Fruit fly (Drosophila melanogaster): ENCODE data around the gene PTPMT1.
A peak's percentile ranks its signal among the peaks of the same experiment; 100 is the strongest.

Gene PTPMT1

DNA sequence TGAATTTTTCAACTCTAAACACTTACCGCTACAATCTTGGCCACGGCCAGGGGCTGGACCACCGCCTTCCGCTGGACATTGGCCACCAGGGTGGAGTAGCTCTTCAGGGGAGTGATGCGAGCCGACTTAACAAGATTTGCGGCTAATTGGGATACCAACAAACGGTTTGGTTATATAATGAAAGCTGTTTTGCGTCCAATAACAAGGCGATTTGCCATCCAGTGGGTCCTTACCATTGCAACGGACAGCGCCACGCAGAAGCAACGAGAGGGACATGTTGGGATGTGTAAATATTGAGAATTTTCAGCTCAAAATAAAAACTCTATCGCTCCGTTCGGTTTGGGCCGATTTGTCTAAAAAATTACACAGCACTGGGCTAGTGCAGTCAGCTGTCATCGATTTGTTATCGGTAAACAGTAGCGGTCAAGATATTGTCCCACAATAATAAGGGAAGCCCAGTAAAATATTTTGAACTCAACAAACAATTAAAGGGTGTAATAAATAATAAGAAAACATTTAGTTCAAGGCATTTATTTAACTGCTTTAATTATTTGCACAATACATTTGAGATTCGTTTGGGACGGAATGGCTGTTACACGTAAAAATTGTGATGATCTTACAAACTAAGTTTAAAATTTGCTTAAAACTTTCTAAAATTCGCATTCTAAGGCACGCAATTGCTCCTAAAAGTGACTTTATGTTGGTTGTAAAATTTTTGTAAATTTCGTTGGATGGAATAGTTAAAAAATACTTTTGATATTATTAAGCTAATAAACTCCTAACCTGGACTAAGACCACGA, 2.3 kb downstream of the PTPMT1 start, which contains the start of gene SdhD (continued):
- TF ChIP-seq Sox15 (GFP tag; optimal IDR thresholded peaks at IDR 0.05) = no peak
- TF ChIP-seq Hr38 (GFP tag; optimal IDR thresholded peaks at IDR 0.05) = no peak
- TF ChIP-seq OdsH (GFP tag; optimal IDR thresholded peaks at IDR 0.05) = no peak
- peak; percentile 37 for TF ChIP-seq esn (GFP tag; optimal IDR thresholded peaks at IDR 0.05)
- peak; percentile 23 for TF ChIP-seq achi (GFP tag; optimal IDR thresholded peaks at IDR 0.05)
- no peak for TF ChIP-seq CG6276 (GFP tag; optimal IDR thresholded peaks at IDR 0.05)
- no peak for TF ChIP-seq CG6854 (GFP tag; optimal IDR thresholded peaks at IDR 0.05)
- TF ChIP-seq lz (GFP tag; optimal IDR thresholded peaks at IDR 0.05) = peak; percentile 24
- TF ChIP-seq CG6808 (GFP tag; optimal IDR thresholded peaks at IDR 0.05) = no peak
- no peak for TF ChIP-seq Ets96B (tag; optimal IDR thresholded peaks at IDR 0.05)
- no peak for TF ChIP-seq salr (GFP tag; optimal IDR thresholded peaks at IDR 0.05)
- TF ChIP-seq CG10631 (GFP tag; optimal IDR thresholded peaks at IDR 0.05) = no peak
- no peak for TF ChIP-seq CG16779 (tag; optimal IDR thresholded peaks at IDR 0.05)
- TF ChIP-seq net (GFP tag; optimal IDR thresholded peaks at IDR 0.05) = no peak
- TF ChIP-seq acj6 (GFP tag; optimal IDR thresholded peaks at IDR 0.05) = no peak
- TF ChIP-seq CG15336 (GFP tag; IDR thresholded peaks at IDR 0.05) = no peak; the same call in 1 of the 2 replicates

DNA sequence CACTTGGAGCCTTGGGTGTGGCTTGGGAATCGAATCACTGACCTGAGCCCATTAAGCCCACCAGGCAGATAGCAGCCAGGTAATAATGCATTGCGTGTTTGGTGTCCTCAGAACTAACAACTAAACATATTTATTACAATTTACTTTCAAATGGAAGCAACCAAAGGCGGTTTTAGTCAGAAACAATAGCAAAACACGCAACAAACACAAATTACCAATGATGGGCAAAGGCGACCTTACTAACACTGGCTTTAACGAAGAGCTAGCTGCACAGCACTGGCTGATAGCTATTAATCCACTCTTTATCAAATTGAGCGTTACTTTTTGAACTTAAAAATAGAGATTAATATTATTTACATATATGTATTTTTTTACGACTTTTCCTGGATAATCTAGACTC, 4.9 kb downstream of the PTPMT1 start, which contains the start of gene udt:
udt (minus strand) TSS at position 249 of the 400 bp plus-strand sequence.
- TF ChIP-seq CG6163 (GFP tag; IDR thresholded peaks at IDR 0.05) (peak; percentile 24; the same call in 2 of the 3 replicates), CG10631 (GFP tag; optimal IDR thresholded peaks at IDR 0.05) (no peak), salr (GFP tag; optimal IDR thresholded peaks at IDR 0.05) (no peak), svp (GFP tag) (peak; percentile 33), CG3919 (GFP tag; optimal IDR thresholded peaks at IDR 0.05) (peak; percentile 17), vri (GFP tag; optimal IDR thresholded peaks at IDR 0.05) (peak; percentile 18), achi (GFP tag; optimal IDR thresholded peaks at IDR 0.05) (no peak)

- TF ChIP-seq CG11762 (GFP tag; optimal IDR thresholded peaks at IDR 0.05; ENCODE audit: insufficient read depth) = no peak
- peak; percentile 12; the same call in 1 of the 2 replicates for TF ChIP-seq Gug (GFP tag; IDR thresholded peaks at IDR 0.05)
- TF ChIP-seq CG6163 (GFP tag; IDR thresholded peaks at IDR 0.05) = peak; percentile 44
- TF ChIP-seq CG8319 (GFP tag; optimal IDR thresholded peaks at IDR 0.05) = no peak
- TF ChIP-seq ss (GFP tag; optimal IDR thresholded peaks at IDR 0.05) = peak; percentile 81 to 82
- no peak for TF ChIP-seq Ets21C (GFP tag; optimal IDR thresholded peaks at IDR 0.05)
- peak; percentile 9 for TF ChIP-seq CG3919 (GFP tag; optimal IDR thresholded peaks at IDR 0.05)
- TF ChIP-seq CG10631 (GFP tag; optimal IDR thresholded peaks at IDR 0.05) = peak; percentile 28
- TF ChIP-seq CG11294 (GFP tag; IDR thresholded peaks at IDR 0.05) = no peak
- TF ChIP-seq CG34406 (GFP tag; optimal IDR thresholded peaks at IDR 0.05) = peak; percentile 33
- peak; percentile 51 for TF ChIP-seq spab (GFP tag; optimal IDR thresholded peaks at IDR 0.05)
- TF ChIP-seq CG3032 (tag; optimal IDR thresholded peaks at IDR 0.05) = peak; percentile 62
- TF ChIP-seq Eip78C (GFP tag) = peak; percentile 87
- peak; percentile 22 for TF ChIP-seq Smox (GFP tag; optimal IDR thresholded peaks at IDR 0.05)
- TF ChIP-seq Met (GFP tag; optimal IDR thresholded peaks at IDR 0.05) = peak; percentile 20
- peak; percentile 31 for TF ChIP-seq Hr4 (GFP tag; optimal IDR thresholded peaks at IDR 0.05)
- TF ChIP-seq CG16779 (tag; optimal IDR thresholded peaks at IDR 0.05) = peak; percentile 69
- no peak for TF ChIP-seq Blimp-1 (GFP tag; optimal IDR thresholded peaks at IDR 0.05)
- peak; percentile 32 for TF ChIP-seq CG6792 (GFP tag; optimal IDR thresholded peaks at IDR 0.05)
- no peak for TF ChIP-seq Eip93F (GFP tag; optimal IDR thresholded peaks at IDR 0.05)
- TF ChIP-seq achi (GFP tag; optimal IDR thresholded peaks at IDR 0.05) = peak; percentile 1
- TF ChIP-seq fkh (GFP tag; optimal IDR thresholded peaks at IDR 0.05) = no peak
- TF ChIP-seq pdm3 (GFP tag; optimal IDR thresholded peaks at IDR 0.05) = no peak
- peak; percentile 2 for TF ChIP-seq OdsH (GFP tag; optimal IDR thresholded peaks at IDR 0.05)
- peak; percentile 43 for TF ChIP-seq dsx (GFP tag; optimal IDR thresholded peaks at IDR 0.05; ENCODE audit: poor library complexity, severe bottlenecking)
- TF ChIP-seq Sox15 (GFP tag; optimal IDR thresholded peaks at IDR 0.05) = no peak
- TF ChIP-seq CG32006 (GFP tag; optimal IDR thresholded peaks at IDR 0.05) = peak; percentile 54
- TF ChIP-seq CG6276 (GFP tag; optimal IDR thresholded peaks at IDR 0.05) = peak; percentile 71
- peak; percentile 51; the same call in 2 of the 3 replicates for TF ChIP-seq eg (GFP tag; IDR thresholded peaks at IDR 0.05)
- peak; percentile 44; the same call in 1 of the 3 replicates for TF ChIP-seq CG8119 (GFP tag; IDR thresholded peaks at IDR 0.05)
- peak; percentile 54 for TF ChIP-seq Ets96B (tag; optimal IDR thresholded peaks at IDR 0.05)
- peak; percentile 29 for TF ChIP-seq Sox14 (GFP tag; optimal IDR thresholded peaks at IDR 0.05)
- peak; percentile 76 for TF ChIP-seq CG6808 (GFP tag; optimal IDR thresholded peaks at IDR 0.05)
- no peak for TF ChIP-seq CG6854 (GFP tag; optimal IDR thresholded peaks at IDR 0.05)
Measured at dm6 chr3R:23763622-23764273, 5.6 kb downstream of the PTPMT1 start, which contains the start of gene Lsd-1. Gene Lsd-1 (plus strand): TSS chr3R:23763857.

All from whole organism, prepupa.